Worm (Caenorhabditis elegans) whole organism, L4/young adult: ENCODE data around the gene Y62F5A.12.

ENCODE experiments used
- W03F9.2 ChIP-seq: fragments of 150-350 bp; optimal IDR thresholded peaks from 2 replicates; lab custom pipeline; 2014; ENCODE audit warnings: missing biosample characterization, missing genetic modification characterization
- dao-5 ChIP-seq: sonication (generic microtip); optimal IDR thresholded peaks from 2 replicates; lab custom pipeline; 2016; ENCODE audit warnings: missing genotype, missing genetic modification characterization, moderate library complexity, missing compliant biosample characterization

- TF ChIP-seq W03F9.2 (tag; lab: Kevin White, UChicago) (no peak), dao-5 (tag; lab: Kevin White, UChicago) (no peak)
Measured at ce11 chrII:11492843-11493242, 41.4 kb downstream of the Y62F5A.12 start, which contains the start of gene hacl-1.
